Worm (Caenorhabditis elegans): ENCODE measurements around the gene ketn-1.
A peak's percentile ranks its signal among the peaks of the same experiment; 100 is the strongest.

Gene ketn-1

DNA sequence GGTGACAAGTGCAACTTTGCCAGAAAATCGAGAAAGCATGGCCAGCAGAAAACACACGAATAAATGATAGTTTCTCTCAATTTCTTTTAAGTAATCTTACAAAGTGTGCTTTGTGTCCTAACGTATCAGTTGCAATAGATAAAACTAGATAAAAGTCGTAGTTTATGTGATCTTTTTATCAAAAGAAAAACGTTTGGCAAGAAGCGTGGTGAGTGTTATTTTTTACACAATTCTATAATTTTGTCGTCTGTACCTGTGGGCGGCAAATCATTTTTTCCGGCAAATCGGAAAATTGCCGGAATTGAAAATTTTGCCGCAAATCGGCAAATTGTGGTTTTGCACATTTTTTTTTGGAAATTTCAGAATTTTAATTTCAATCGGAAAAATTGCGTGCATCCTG lies 40.2 kb downstream of the ketn-1 start, which contains the start of gene R05D8.9:
Gene R05D8.9 (minus strand): TSS at position 101 of the 400 bp plus-strand sequence.
- TF ChIP-seq duxl-1 (tag; optimal IDR thresholded peaks at IDR 0.05; ENCODE audit: poor library complexity), result no peak
- TF ChIP-seq pha-4 (GFP tag; IDR thresholded peaks at IDR 0.05), result no peak
- TF ChIP-seq pha-4 (tag; optimal IDR thresholded peaks at IDR 0.05), result no peak
- TF ChIP-seq dmd-8 (GFP tag; IDR thresholded peaks at IDR 0.05), result no peak
- no peak for TF ChIP-seq unc-39 (tag; optimal IDR thresholded peaks at IDR 0.05)
- no peak for TF ChIP-seq madf-5 (GFP tag; IDR thresholded peaks at IDR 0.05)
- no peak for TF ChIP-seq daf-12 (tag; optimal IDR thresholded peaks at IDR 0.05)
- no peak for TF ChIP-seq nhr-25 (tag; optimal IDR thresholded peaks at IDR 0.05; ENCODE audit: borderline replicate concordance, insufficient read depth)
- peak; percentile 78 for TF ChIP-seq nhr-28 (tag; optimal IDR thresholded peaks at IDR 0.05)
- TF ChIP-seq R02D3.7 (tag; optimal IDR thresholded peaks at IDR 0.05), result no peak
- TF ChIP-seq jun-1 (tag; optimal IDR thresholded peaks at IDR 0.05), result no peak
- TF ChIP-seq unc-62 (GFP tag; optimal IDR thresholded peaks at IDR 0.05 in 1 of 2), result peak in 1 of 2 experiments; percentile 64
- no peak for TF ChIP-seq unc-62 (tag; optimal IDR thresholded peaks at IDR 0.05)
- TF ChIP-seq hlh-30 (tag; optimal IDR thresholded peaks at IDR 0.05; ENCODE audit: insufficient read depth), result no peak
- no peak for TF ChIP-seq nhr-6 (tag; optimal IDR thresholded peaks at IDR 0.05)

DNA sequence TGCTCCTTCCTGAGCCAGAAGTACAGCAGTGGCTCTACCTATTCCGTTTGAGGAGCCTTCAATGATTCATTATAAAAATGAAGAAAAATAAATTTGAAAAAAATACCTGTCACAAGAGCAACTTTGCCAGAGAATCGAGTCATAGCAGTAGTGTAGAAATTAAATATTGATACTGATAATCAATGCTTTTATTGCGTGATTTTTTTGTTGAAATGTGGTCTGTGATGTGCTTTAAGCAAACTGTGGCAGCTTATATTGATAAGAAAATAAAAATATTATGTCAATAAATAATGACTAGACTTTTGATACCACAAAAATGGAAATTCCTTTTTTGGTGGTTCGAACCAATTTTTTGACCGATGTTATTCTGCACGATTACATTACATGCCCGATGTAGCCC lies 42.6 kb downstream of the ketn-1 start, which contains the start of gene dhs-14:
Gene dhs-14 (minus strand): TSS at position 149 of the 400 bp plus-strand sequence.
- TF ChIP-seq hlh-11 (tag; optimal IDR thresholded peaks at IDR 0.05) (peak; percentile 25), dmd-6 (GFP tag; IDR thresholded peaks at IDR 0.05) (peak; percentile 71), egl-27 (tag; optimal IDR thresholded peaks at IDR 0.05) (no peak), daf-16 (GFP tag; optimal IDR thresholded peaks at IDR 0.05) (no peak), daf-16 (tag; optimal IDR thresholded peaks at IDR 0.05) (peak; percentile 76), pqm-1 (tag; optimal IDR thresholded peaks at IDR 0.05) (peak; percentile 65), php-3 (GFP tag; IDR thresholded peaks at IDR 0.05) (0 out of 2 replicates have a peak, but pooled peaks have one; percentile 11), nhr-77 (tag; optimal IDR thresholded peaks at IDR 0.05) (peak; percentile 81), nhr-28 (tag; optimal IDR thresholded peaks at IDR 0.05) (peak; percentile 92), lin-38 (GFP tag; IDR thresholded peaks at IDR 0.05) (no peak), F49E8.2 (tag; optimal IDR thresholded peaks at IDR 0.05; ENCODE audit: borderline replicate concordance) (no peak), nhr-76 (tag; optimal IDR thresholded peaks at IDR 0.05) (no peak)

ce11 chrV:2763105-2763504 lies 44.6 kb downstream of the ketn-1 start, which contains the start of gene R05D8.7:
TSS of gene R05D8.7 (minus strand) at chrV:2763208.
- TF ChIP-seq nhr-28 (tag; optimal IDR thresholded peaks at IDR 0.05) (peak; percentile 54), nhr-41 (GFP tag; IDR thresholded peaks at IDR 0.05) (no peak), saeg-2 (GFP tag; IDR thresholded peaks at IDR 0.05) (no peak), F26F4.8 (GFP tag; conservative IDR thresholded peaks at IDR 0.05) (no peak), vab-7 (GFP tag; IDR thresholded peaks at IDR 0.05) (no peak)

DNA sequence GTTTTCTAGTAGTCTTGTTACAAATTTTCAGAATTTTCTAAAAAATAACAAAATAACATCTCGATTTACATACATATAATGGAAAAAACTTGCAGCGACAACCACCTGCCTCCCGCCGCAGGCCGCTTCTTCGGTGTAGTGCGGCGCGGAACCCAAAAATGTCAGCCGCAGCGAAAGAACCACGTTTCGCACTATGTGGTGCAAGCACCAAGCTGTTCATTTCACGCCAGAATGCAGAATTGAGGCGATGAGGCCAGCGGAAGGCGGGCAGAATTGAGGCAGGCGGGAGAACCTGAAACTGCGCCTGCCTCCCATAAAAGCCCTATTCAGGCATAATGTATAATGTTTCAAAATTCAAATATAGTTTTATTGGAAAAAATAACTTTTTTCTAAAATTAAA lies 46.2 kb downstream of the ketn-1 start:
- TF ChIP-seq hlh-30 (tag; optimal IDR thresholded peaks at IDR 0.05; ENCODE audit: insufficient read depth) (no peak), set-16 (GFP tag; IDR thresholded peaks at IDR 0.05) (peak; percentile 66)

- TF ChIP-seq nhr-6 (tag; optimal IDR thresholded peaks at IDR 0.05), result no peak
- TF ChIP-seq D1046.2 (GFP tag; IDR thresholded peaks at IDR 0.05), result no peak
- TF ChIP-seq dpl-1 (GFP tag; optimal IDR thresholded peaks at IDR 0.05), result no peak
- TF ChIP-seq unc-39 (tag; optimal IDR thresholded peaks at IDR 0.05), result no peak
- no peak for TF ChIP-seq egl-43 (GFP tag; IDR thresholded peaks at IDR 0.05)
- no peak for TF ChIP-seq nhr-111 (GFP tag; optimal IDR thresholded peaks at IDR 0.05)
- TF ChIP-seq lir-3 (tag; optimal IDR thresholded peaks at IDR 0.05), result no peak
Measured at ce11 chrV:2759456-2759855, 48.2 kb downstream of the ketn-1 start, which contains the start of gene srg-58. TSS of gene srg-58 (minus strand) at chrV:2759556.

Measured in whole organism, L4 larva.